Fruit fly (Drosophila melanogaster) whole organism, embryonic: ENCODE results near the gene Vdup1.

Experiments used
- Abd-B ChIP-seq: fragments of 200-800 bp; sonication (Bioruptor generic); optimal IDR thresholded peaks from 2 replicates; lab custom pipeline; 2018; ENCODE audit warnings: missing biosample characterization, mild to moderate bottlenecking, missing genetic modification characterization, moderate library complexity
- BtbVII ChIP-seq: fragments of 200-800 bp; sonication (Bioruptor generic); optimal IDR thresholded peaks from 3 replicates; lab custom pipeline; 2017; ENCODE audit warnings: missing biosample characterization, mild to moderate bottlenecking, missing genetic modification characterization
- CG10462 ChIP-seq: fragments of 200-800 bp; sonication (Bioruptor generic); optimal IDR thresholded peaks from 2 replicates; lab custom pipeline; 2016; ENCODE audit warnings: missing biosample characterization, missing genetic modification characterization
- CG11456 ChIP-seq: fragments of 200-800 bp; sonication (Bioruptor generic); IDR thresholded peaks from 3 replicates; pipeline ENCODE4 v1.3.6; 2022; ENCODE audit warnings: missing biosample characterization, missing genetic modification characterization
- CG11504 ChIP-seq: fragments of 200-800 bp; sonication (Bioruptor generic); optimal IDR thresholded peaks from 3 replicates; lab custom pipeline; 2019; ENCODE audit warnings: missing biosample characterization, mild to moderate bottlenecking, missing genetic modification characterization, moderate library complexity
- CG12744 ChIP-seq: fragments of 200-800 bp; sonication (Bioruptor generic); optimal IDR thresholded peaks from 2 replicates; lab custom pipeline; 2016; ENCODE audit warnings: missing biosample characterization, missing genetic modification characterization
- CG13123 ChIP-seq: fragments of 200-800 bp; sonication (Bioruptor generic); optimal IDR thresholded peaks from 2 replicates; lab custom pipeline; 2016; ENCODE audit warnings: missing biosample characterization, missing genetic modification characterization
- CG13624 ChIP-seq: fragments of 200-800 bp; sonication (Bioruptor generic); optimal IDR thresholded peaks from 2 replicates; lab custom pipeline; 2016; ENCODE audit warnings: missing biosample characterization, missing genetic modification characterization
- CG14710 ChIP-seq: fragments of 200-800 bp; sonication (Bioruptor generic); optimal IDR thresholded peaks from 3 replicates; lab custom pipeline; 2019; ENCODE audit warnings: missing biosample characterization, mild to moderate bottlenecking, missing genetic modification characterization, moderate library complexity
- CG15269 ChIP-seq: fragments of 200-800 bp; sonication (Bioruptor generic); optimal IDR thresholded peaks from 2 replicates; lab custom pipeline; 2018; ENCODE audit warnings: missing biosample characterization, mild to moderate bottlenecking, missing genetic modification characterization, moderate library complexity
- CG15479 ChIP-seq: fragments of 200-800 bp; sonication (Bioruptor generic); optimal IDR thresholded peaks from 3 replicates; lab custom pipeline; 2019; ENCODE audit warnings: missing biosample characterization, mild to moderate bottlenecking, missing genetic modification characterization, moderate library complexity
- CG16863 ChIP-seq: fragments of 200-800 bp; sonication (Bioruptor generic); optimal IDR thresholded peaks from 3 replicates; lab custom pipeline; 2016; ENCODE audit warnings: missing biosample characterization, missing genetic modification characterization
- CG17612 ChIP-seq: fragments of 200-800 bp; sonication (Bioruptor generic); IDR thresholded peaks from 2 replicates; pipeline ENCODE4 v1.3.6; 2022; ENCODE audit warnings: missing biosample characterization, missing genetic modification characterization
- CG2120 ChIP-seq: fragments of 200-800 bp; sonication (Bioruptor generic); optimal IDR thresholded peaks from 3 replicates; lab custom pipeline; 2016; ENCODE audit warnings: missing biosample characterization, missing genetic modification characterization
- CG31441 ChIP-seq: fragments of 200-800 bp; sonication (Bioruptor generic); IDR thresholded peaks from 2 replicates; pipeline ENCODE4 v1.3.6; 2022; ENCODE audit warnings: missing biosample characterization, missing genetic modification characterization
- CG32772 ChIP-seq: fragments of 200-800 bp; sonication (Bioruptor generic); IDR thresholded peaks from 2 replicates; pipeline ENCODE4 v1.3.6; 2022; ENCODE audit warnings: missing biosample characterization, missing genetic modification characterization
- CG4707 ChIP-seq: fragments of 200-800 bp; sonication (Bioruptor generic); optimal IDR thresholded peaks from 2 replicates; lab custom pipeline; 2018; ENCODE audit warnings: missing biosample characterization, mild to moderate bottlenecking, missing genetic modification characterization, moderate library complexity
- CG4854 ChIP-seq: fragments of 200-800 bp; sonication (Bioruptor generic); optimal IDR thresholded peaks from 2 replicates; lab custom pipeline; 2016; ENCODE audit warnings: missing biosample characterization, missing genetic modification characterization, inconsistent platforms
- CG6689 ChIP-seq: fragments of 200-800 bp; sonication (Bioruptor generic); IDR thresholded peaks from 2 replicates; pipeline ENCODE4 v1.3.6; 2022; ENCODE audit warnings: missing biosample characterization, missing genetic modification characterization
- CG9797 ChIP-seq: fragments of 200-800 bp; sonication (Bioruptor generic); optimal IDR thresholded peaks from 3 replicates; lab custom pipeline; 2018; ENCODE audit warnings: missing biosample characterization, mild to moderate bottlenecking, missing genetic modification characterization
- CHES-1-like ChIP-seq: fragments of 200-800 bp; sonication (Bioruptor generic); optimal IDR thresholded peaks from 2 replicates; lab custom pipeline; 2016; ENCODE audit warnings: missing biosample characterization, missing genetic modification characterization
- CrebB ChIP-seq: fragments of 200-800 bp; sonication (Bioruptor generic); optimal IDR thresholded peaks from 3 replicates; lab custom pipeline; 2018; ENCODE audit warnings: missing biosample characterization, mild to moderate bottlenecking, missing genetic modification characterization
- D ChIP-seq, 2 experiments: fragments of 200-800 bp in 1 of 2; fragments of >200 bp in 1 of 2; sonication (Bioruptor generic) in 1 of 2; optimal IDR thresholded peaks; 2 replicates in 1 of 2; 3 replicates in 1 of 2; lab custom pipeline; 2017; ENCODE audit warnings: mild to moderate bottlenecking in 1 of 2, missing biosample characterization in 1 of 2, missing genetic modification characterization in 1 of 2, missing genetic modification reagents in 1 of 2
- HLH3B ChIP-seq: fragments of 200-800 bp; sonication (Bioruptor generic); IDR thresholded peaks from 2 replicates; pipeline ENCODE4 v1.3.6; 2022; ENCODE audit warnings: missing biosample characterization, missing genetic modification characterization
- HmgZ ChIP-seq: fragments of 200-800 bp; sonication (Bioruptor generic); optimal IDR thresholded peaks from 2 replicates; lab custom pipeline; 2018; ENCODE audit warnings: missing biosample characterization, mild to moderate bottlenecking, missing genetic modification characterization
- Hr3 ChIP-seq: fragments of 200-800 bp; sonication (Bioruptor generic); optimal IDR thresholded peaks from 3 replicates; lab custom pipeline; 2016; ENCODE audit warnings: missing biosample characterization, missing genetic modification characterization
- Mad ChIP-seq: fragments of 200-800 bp; sonication (Bioruptor generic); optimal IDR thresholded peaks from 2 replicates; lab custom pipeline; 2016; ENCODE audit warnings: missing biosample characterization, missing genetic modification characterization
- Mes4 ChIP-seq: fragments of 200-800 bp; sonication (Bioruptor generic); optimal IDR thresholded peaks from 2 replicates; lab custom pipeline; 2016; ENCODE audit warnings: missing biosample characterization, missing genetic modification characterization
- NFAT ChIP-seq: fragments of 200-800 bp; sonication (Bioruptor generic); IDR thresholded peaks from 2 replicates; pipeline ENCODE4 v1.3.6; 2022; ENCODE audit warnings: missing biosample characterization, missing genetic modification characterization
- Ssrp ChIP-seq: fragments of 200-800 bp; sonication (Bioruptor generic); optimal IDR thresholded peaks from 2 replicates; lab custom pipeline; 2018; ENCODE audit warnings: missing biosample characterization, mild to moderate bottlenecking, missing genetic modification characterization, moderate library complexity
- Stat92E ChIP-seq, 3 experiments: fragments of >200 bp in 2 of 3; fragments of 200-800 bp in 1 of 3; sonication (Bioruptor generic) in 1 of 3; optimal IDR thresholded peaks; 2 replicates each; lab custom pipeline; 2017 to 2019; ENCODE audit warnings: missing biosample characterization in 3 of 3, missing genetic modification characterization in 3 of 3, mild to moderate bottlenecking in 1 of 3, moderate library complexity in 1 of 3
- Trl ChIP-seq, 3 experiments: fragments of >200 bp in 2 of 3; fragments of 200-800 bp in 1 of 3; sonication (Bioruptor generic) in 1 of 3; optimal IDR thresholded peaks; 2 replicates in 1 of 3; 3 replicates in 2 of 3; lab custom pipeline; 2016 to 2017; ENCODE audit warnings: missing biosample characterization in 1 of 3, missing genetic modification characterization in 1 of 3
- amos ChIP-seq: fragments of 200-800 bp; sonication (Bioruptor generic); IDR thresholded peaks from 2 replicates; pipeline ENCODE4 v1.3.6; 2022; ENCODE audit warnings: missing biosample characterization, missing genetic modification characterization; ENCODE audit not compliant: partially characterized antibody
- bbx ChIP-seq: fragments of 200-800 bp; sonication (Bioruptor generic); IDR thresholded peaks from 2 replicates; pipeline ENCODE4 v1.3.6; 2022; ENCODE audit warnings: missing biosample characterization, missing genetic modification characterization; ENCODE audit not compliant: partially characterized antibody
- btn ChIP-seq: fragments of 200-800 bp; sonication (Bioruptor generic); optimal IDR thresholded peaks from 2 replicates; lab custom pipeline; 2016; ENCODE audit warnings: missing biosample characterization, missing genetic modification characterization
- chif ChIP-seq, 2 experiments: fragments of 200-800 bp; sonication (Bioruptor generic); optimal IDR thresholded peaks; 3 replicates each; lab custom pipeline; 2016; ENCODE audit warnings: missing biosample characterization in 2 of 2, missing genetic modification characterization in 2 of 2
- eve ChIP-seq, 2 experiments: fragments of >200 bp; optimal IDR thresholded peaks; 2 replicates each; lab custom pipeline; 2017; ENCODE audit warnings: missing biosample characterization in 2 of 2, missing genetic modification characterization in 2 of 2
- ftz-f1 ChIP-seq: fragments of 200-800 bp; sonication (Bioruptor generic); optimal IDR thresholded peaks from 2 replicates; lab custom pipeline; 2016; ENCODE audit warnings: missing biosample characterization, missing genetic modification characterization
- gce ChIP-seq: fragments of 200-800 bp; sonication (Bioruptor generic); IDR thresholded peaks from 3 replicates; pipeline ENCODE4 v1.3.6; 2022; ENCODE audit warnings: missing biosample characterization, missing genetic modification characterization
- gt ChIP-seq: fragments of 200-800 bp; sonication (Bioruptor generic); IDR thresholded peaks from 2 replicates; pipeline ENCODE4 v1.3.6; 2022; ENCODE audit warnings: missing biosample characterization, missing genetic modification characterization
- jumu ChIP-seq: fragments of 200-800 bp; sonication (Bioruptor generic); optimal IDR thresholded peaks from 3 replicates; lab custom pipeline; 2016; ENCODE audit warnings: missing biosample characterization, missing genetic modification characterization
- p53 ChIP-seq: fragments of 200-800 bp; sonication (Bioruptor generic); optimal IDR thresholded peaks from 2 replicates; lab custom pipeline; 2016; ENCODE audit warnings: missing biosample characterization, missing genetic modification characterization
- repo ChIP-seq: fragments of 200-800 bp; sonication (Bioruptor generic); optimal IDR thresholded peaks from 2 replicates; lab custom pipeline; 2016; ENCODE audit warnings: missing biosample characterization, missing genetic modification characterization
- sr ChIP-seq: fragments of 200-800 bp; sonication (Bioruptor generic); IDR thresholded peaks from 3 replicates; pipeline ENCODE4 v1.3.6; 2022; ENCODE audit warnings: missing biosample characterization, missing genetic modification characterization
- tin ChIP-seq: fragments of 200-800 bp; sonication (Bioruptor generic); optimal IDR thresholded peaks from 3 replicates; lab custom pipeline; 2016; ENCODE audit warnings: missing biosample characterization, missing genetic modification characterization
- toy ChIP-seq: fragments of 200-800 bp; sonication (Bioruptor generic); IDR thresholded peaks from 2 replicates; pipeline ENCODE4 v1.3.6; 2022; ENCODE audit warnings: missing biosample characterization, missing genetic modification characterization
- vnd ChIP-seq: fragments of 200-800 bp; sonication (Bioruptor generic); IDR thresholded peaks from 3 replicates; pipeline ENCODE4 v1.3.6; 2022; ENCODE audit warnings: missing biosample characterization, missing genetic modification characterization; ENCODE audit not compliant: partially characterized antibody
- zfh1 ChIP-seq: fragments of 200-800 bp; sonication (Bioruptor generic); IDR thresholded peaks from 3 replicates; pipeline ENCODE4 v1.3.6; 2022; ENCODE audit warnings: missing biosample characterization, missing genetic modification characterization

Gene Vdup1

dm6 chr3L:199754-200596, 21.2 kb upstream of the Vdup1 start, which contains the start of the genes rno and mri (continued):
- peak; percentile 67 for TF ChIP-seq CG2120
- TF ChIP-seq Stat92E (GFP tag; optimal IDR thresholded peaks at IDR 0.05; lab: Kevin White, UChicago), result no peak
- TF ChIP-seq eve (GFP tag; optimal IDR thresholded peaks at IDR 0.05; lab: Kevin White, UChicago), result no peak
- no peak for TF ChIP-seq chif (GFP tag; optimal IDR thresholded peaks at IDR 0.05; lab: Kevin White, UChicago)
- no peak for TF ChIP-seq CG16863 (GFP tag; lab: Kevin White, UChicago)
- TF ChIP-seq CG32772, result peak; percentile 79
- no peak for TF ChIP-seq btn (GFP tag; lab: Kevin White, UChicago)
- peak; percentile 3 for TF ChIP-seq BtbVII (GFP tag; lab: Kevin White, UChicago)
- TF ChIP-seq CG10462 (GFP tag; lab: Kevin White, UChicago), result peak; percentile 50
- TF ChIP-seq CG12744 (GFP tag; lab: Kevin White, UChicago), result no peak
- no peak for TF ChIP-seq CG9797 (GFP tag; lab: Kevin White, UChicago)
- TF ChIP-seq CG11456, result peak; percentile 79
- peak; percentile 74 for TF ChIP-seq HLH3B (GFP tag; lab: Robert Waterston, UW)
- TF ChIP-seq CG31441 (GFP tag; lab: Robert Waterston, UW), result peak; percentile 82
- TF ChIP-seq gce (GFP tag; lab: Robert Waterston, UW), result peak; percentile 54; the same call in 1 of the 3 replicates
- peak; percentile 95 for TF ChIP-seq bbx (GFP tag; lab: Robert Waterston, UW)
- TF ChIP-seq p53 (GFP tag; lab: Kevin White, UChicago), result no peak
- peak; percentile 2 for TF ChIP-seq HmgZ (tag; lab: Kevin White, UChicago)
- no peak for TF ChIP-seq CG4707 (GFP tag; lab: Kevin White, UChicago)
- TF ChIP-seq ftz-f1 (GFP tag; lab: Kevin White, UChicago), result no peak
- TF ChIP-seq CG17612 (GFP tag; lab: Robert Waterston, UW), result no peak
- TF ChIP-seq CHES-1-like, result no peak
- no peak for TF ChIP-seq CG13624 (GFP tag; lab: Kevin White, UChicago)
- peak; percentile 71; the same call in 2 of the 3 replicates for TF ChIP-seq zfh1 (GFP tag; lab: Robert Waterston, UW)
- TF ChIP-seq Mes4 (GFP tag; lab: Kevin White, UChicago), result no peak
- no peak for TF ChIP-seq Trl (optimal IDR thresholded peaks at IDR 0.05; lab: Kevin White, UChicago)
- no peak for TF ChIP-seq Trl (GFP tag; optimal IDR thresholded peaks at IDR 0.05; lab: Kevin White, UChicago)
- no peak for TF ChIP-seq CG4854 (GFP tag; lab: Kevin White, UChicago)
- TF ChIP-seq CG13123 (GFP tag; lab: Kevin White, UChicago), result peak; percentile 51
- peak; percentile 58 for TF ChIP-seq tin (GFP tag; lab: Kevin White, UChicago)
- peak; percentile 13 for TF ChIP-seq CrebB (tag; lab: Kevin White, UChicago)
- TF ChIP-seq gt (GFP tag; lab: Robert Waterston, UW), result no peak
- peak; percentile 93 for TF ChIP-seq CG14710
- TF ChIP-seq amos, result peak; percentile 96
- peak; percentile 79 for TF ChIP-seq CG15269 (tag; lab: Kevin White, UChicago)
- peak; percentile 65 for TF ChIP-seq Abd-B (GFP tag; lab: Kevin White, UChicago)
- TF ChIP-seq toy (GFP tag; lab: Robert Waterston, UW), result no peak
- TF ChIP-seq NFAT (GFP tag; lab: Robert Waterston, UW), result peak; percentile 53
- TF ChIP-seq CG6689 (GFP tag; lab: Robert Waterston, UW), result peak; percentile 88
- TF ChIP-seq jumu (GFP tag; lab: Kevin White, UChicago), result no peak
- peak; percentile 94 for TF ChIP-seq vnd (GFP tag; lab: Robert Waterston, UW)
- TF ChIP-seq Mad (GFP tag; lab: Kevin White, UChicago), result peak; percentile 10
- TF ChIP-seq sr, result no peak
- TF ChIP-seq CG11504 (tag; lab: Kevin White, UChicago), result peak; percentile 46
- TF ChIP-seq D (optimal IDR thresholded peaks at IDR 0.05; lab: Kevin White, UChicago), result no peak
- peak; percentile 41 for TF ChIP-seq D (GFP tag; optimal IDR thresholded peaks at IDR 0.05; lab: Kevin White, UChicago)
- TF ChIP-seq Hr3 (GFP tag; lab: Kevin White, UChicago), result peak; percentile 80
- TF ChIP-seq repo, result no peak
- TF ChIP-seq CG15479, result no peak
- peak; percentile 78 for TF ChIP-seq Ssrp
